Worm (Caenorhabditis elegans) whole organism, midembryonic: ENCODE data around the gene C15B12.9.

Experiments used
- cog-1 ChIP-seq: sonication (generic microtip); optimal IDR thresholded peaks from 2 replicates; lab custom pipeline; 2016; ENCODE audit warnings: missing genetic modification characterization, missing compliant biosample characterization
- flt-1 ChIP-seq: fragments of 200-800 bp; sonication (Bioruptor generic); IDR thresholded peaks from 2 replicates; pipeline ENCODE4 v1.3.6; 2022; ENCODE audit warnings: missing genetic modification characterization, missing compliant biosample characterization
- klf-2 ChIP-seq: fragments of 200-800 bp; sonication (Bioruptor generic); conservative IDR thresholded peaks from 2 replicates; pipeline ENCODE4 v1.3.6; 2022; ENCODE audit warnings: missing genetic modification reagents, missing genetic modification characterization, missing compliant biosample characterization
- med-1 ChIP-seq: sonication (generic microtip); optimal IDR thresholded peaks from 2 replicates; lab custom pipeline; 2017; ENCODE audit warnings: missing genetic modification characterization, mild to moderate bottlenecking, missing compliant biosample characterization, antibody characterized with exemption, missing genetic modification reagents; ENCODE audit not compliant: insufficient read depth
- tab-1 ChIP-seq: fragments of 200-800 bp; sonication (Bioruptor generic); IDR thresholded peaks from 2 replicates; pipeline ENCODE4 v1.3.6; 2022; ENCODE audit warnings: missing genetic modification characterization, missing compliant biosample characterization
- ztf-23 ChIP-seq: fragments of 200-800 bp; sonication (Bioruptor generic); IDR thresholded peaks from 2 replicates; pipeline ENCODE4 v1.3.6; 2022; ENCODE audit warnings: missing genetic modification reagents, missing genetic modification characterization, missing compliant biosample characterization
- ztf-29 ChIP-seq: fragments of 200-800 bp; sonication (Bioruptor generic); IDR thresholded peaks from 2 replicates; pipeline ENCODE4 v1.3.6; 2022; ENCODE audit warnings: missing genetic modification reagents, missing genetic modification characterization, missing compliant biosample characterization

DNA sequence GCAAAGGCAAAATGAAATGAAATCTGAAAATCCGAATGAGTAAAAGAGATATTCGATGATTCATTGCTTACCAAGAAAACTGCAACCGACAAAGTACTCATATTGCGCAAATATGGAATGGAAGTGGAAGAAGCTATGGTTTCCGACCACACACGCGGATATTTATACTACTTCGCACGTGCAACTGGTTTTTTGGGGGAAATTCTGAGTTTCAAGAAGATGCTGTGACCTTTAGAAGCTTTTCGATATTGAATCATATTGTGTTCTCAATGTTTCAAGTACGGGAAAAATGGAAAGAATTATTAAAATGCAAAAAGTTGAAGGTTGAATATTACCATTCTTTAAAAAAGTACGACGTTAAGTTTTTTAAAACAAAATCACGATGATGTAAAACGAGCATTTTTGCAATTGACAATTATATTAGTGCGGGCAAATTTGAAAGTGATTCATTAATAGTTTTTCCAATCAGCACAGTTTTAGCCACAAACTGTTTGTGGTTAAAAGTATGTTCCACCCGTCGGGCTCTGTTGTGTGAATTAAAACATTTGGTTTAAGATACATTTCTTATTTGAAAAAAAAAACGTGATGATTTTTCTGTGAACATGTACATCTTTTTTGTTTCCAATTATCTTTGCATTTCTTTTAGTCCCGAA, 17.6 kb upstream of the C15B12.9 start, which contains the start of the genes grl-6 and K10C2.6:
- TF ChIP-seq tab-1 (no peak), flt-1 (GFP tag; lab: Robert Waterston, UW) (no peak), ztf-23 (GFP tag; lab: Robert Waterston, UW) (no peak), ztf-29 (no peak), med-1 (GFP tag; lab: Kevin White, UChicago) (no peak), cog-1 (tag; lab: Kevin White, UChicago) (no peak), klf-2 (no peak)
